Worm (Caenorhabditis elegans): ENCODE results near the gene F22E5.17.

The F22E5.17 gene

DNA sequence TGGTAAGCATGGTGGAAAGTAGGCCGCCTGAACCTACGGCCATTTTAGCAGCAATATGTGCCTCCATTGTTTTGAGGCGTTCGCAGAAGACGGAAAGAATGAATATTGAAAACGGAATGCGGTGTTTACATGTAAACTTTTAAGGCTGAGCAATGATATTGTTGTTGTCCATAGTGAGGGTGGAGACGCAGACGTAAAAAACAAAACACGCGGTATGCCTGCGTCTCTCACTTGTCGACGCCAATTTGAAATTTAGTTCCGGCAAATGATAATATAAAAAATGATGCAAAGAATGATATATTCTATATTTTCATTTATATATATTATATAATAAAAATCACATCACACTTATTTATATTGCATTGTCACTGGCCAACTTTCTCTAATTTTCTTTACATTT is 30.0 kb downstream of the F22E5.17 start, which contains the start of gene Y47G7B.2:
Gene Y47G7B.2, minus strand, starts transcription at position 143 of the 400 bp plus-strand sequence.
- TF ChIP-seq tab-1 (GFP tag; IDR thresholded peaks at IDR 0.05): no peak
- no peak for TF ChIP-seq flt-1 (GFP tag; IDR thresholded peaks at IDR 0.05)
- no peak for TF ChIP-seq cog-1 (tag; optimal IDR thresholded peaks at IDR 0.05)
- TF ChIP-seq med-1 (GFP tag; optimal IDR thresholded peaks at IDR 0.05; ENCODE audit: insufficient read depth): no peak
- TF ChIP-seq ztf-23 (GFP tag; IDR thresholded peaks at IDR 0.05): no peak
- no peak for TF ChIP-seq T22C8.4 (GFP tag; IDR thresholded peaks at IDR 0.05)
- TF ChIP-seq ztf-29 (GFP tag; IDR thresholded peaks at IDR 0.05): no peak
- no peak for TF ChIP-seq klf-2 (GFP tag; conservative IDR thresholded peaks at IDR 0.05)
- TF ChIP-seq ref-1 (GFP tag; conservative IDR thresholded peaks at IDR 0.05): no peak

DNA sequence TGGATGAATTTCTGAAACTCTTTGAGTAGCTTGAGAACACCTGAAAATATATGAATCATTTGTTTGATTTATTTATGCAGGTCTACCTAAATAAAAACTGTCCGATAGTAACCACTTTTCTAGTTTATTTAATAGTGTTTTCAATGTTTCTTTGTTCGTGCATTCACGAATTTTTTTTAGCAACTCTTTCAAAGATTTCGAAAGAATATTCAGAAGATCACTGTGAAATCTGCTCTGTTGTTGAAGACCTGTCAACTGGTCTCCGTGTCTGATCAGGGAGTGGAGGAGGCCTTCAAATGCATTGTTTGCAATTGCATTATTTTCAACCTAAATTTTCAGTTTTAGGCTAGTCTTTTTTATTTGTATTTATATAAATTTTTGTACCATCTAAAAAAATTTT is 32.1 kb downstream of the F22E5.17 start, which contains the start of gene T05A8.1:
Gene T05A8.1, minus strand, starts transcription at position 101 of the 400 bp plus-strand sequence.
- TF ChIP-seq ref-1 (GFP tag; conservative IDR thresholded peaks at IDR 0.05): no peak
- no peak for TF ChIP-seq T22C8.4 (GFP tag; IDR thresholded peaks at IDR 0.05)

ce11 chrII:2710919-2711318 is 33.1 kb downstream of the F22E5.17 start, which contains the start of gene T05A8.2:
TSS of gene T05A8.2 (minus strand) at chrII:2711019.
- TF ChIP-seq med-1 (GFP tag; optimal IDR thresholded peaks at IDR 0.05; ENCODE audit: insufficient read depth): no peak
- no peak for TF ChIP-seq cog-1 (tag; optimal IDR thresholded peaks at IDR 0.05)
- no peak for TF ChIP-seq tab-1 (GFP tag; IDR thresholded peaks at IDR 0.05)
- no peak for TF ChIP-seq ztf-29 (GFP tag; IDR thresholded peaks at IDR 0.05)
- TF ChIP-seq klf-2 (GFP tag; conservative IDR thresholded peaks at IDR 0.05): no peak
- TF ChIP-seq flt-1 (GFP tag; IDR thresholded peaks at IDR 0.05): no peak
- no peak for TF ChIP-seq T22C8.4 (GFP tag; IDR thresholded peaks at IDR 0.05)
- TF ChIP-seq ztf-23 (GFP tag; IDR thresholded peaks at IDR 0.05): no peak
- no peak for TF ChIP-seq ref-1 (GFP tag; conservative IDR thresholded peaks at IDR 0.05)

DNA sequence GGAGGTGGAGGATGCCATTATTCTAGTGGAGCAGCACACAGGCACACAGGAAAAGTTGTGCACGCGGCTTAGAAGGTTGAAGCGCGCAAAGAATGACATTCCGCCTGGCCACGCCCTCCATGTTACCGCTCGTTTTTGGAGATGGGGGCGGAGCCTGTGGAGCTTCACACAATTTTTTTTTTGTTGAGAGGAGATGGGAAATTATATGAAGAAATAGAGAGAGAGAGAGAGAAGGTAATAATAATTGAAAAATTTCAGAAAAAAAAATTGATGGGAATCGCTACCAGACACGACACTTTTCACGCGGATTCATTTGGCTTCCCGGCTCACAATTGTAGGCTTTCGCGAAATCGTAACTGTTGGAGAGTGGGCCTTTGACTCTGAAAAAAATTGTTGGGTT is 39.5 kb downstream of the F22E5.17 start, which contains the start of gene T05A8.3:
Gene T05A8.3, minus strand, starts transcription at position 101 of the 400 bp plus-strand sequence.
- TF ChIP-seq T22C8.4 (GFP tag; IDR thresholded peaks at IDR 0.05) (no peak), flt-1 (GFP tag; IDR thresholded peaks at IDR 0.05) (no peak), ztf-23 (GFP tag; IDR thresholded peaks at IDR 0.05) (no peak), ztf-29 (GFP tag; IDR thresholded peaks at IDR 0.05) (no peak), klf-2 (GFP tag; conservative IDR thresholded peaks at IDR 0.05) (no peak), ref-1 (GFP tag; conservative IDR thresholded peaks at IDR 0.05) (no peak), cog-1 (tag; optimal IDR thresholded peaks at IDR 0.05) (no peak), tab-1 (GFP tag; IDR thresholded peaks at IDR 0.05) (no peak)

DNA sequence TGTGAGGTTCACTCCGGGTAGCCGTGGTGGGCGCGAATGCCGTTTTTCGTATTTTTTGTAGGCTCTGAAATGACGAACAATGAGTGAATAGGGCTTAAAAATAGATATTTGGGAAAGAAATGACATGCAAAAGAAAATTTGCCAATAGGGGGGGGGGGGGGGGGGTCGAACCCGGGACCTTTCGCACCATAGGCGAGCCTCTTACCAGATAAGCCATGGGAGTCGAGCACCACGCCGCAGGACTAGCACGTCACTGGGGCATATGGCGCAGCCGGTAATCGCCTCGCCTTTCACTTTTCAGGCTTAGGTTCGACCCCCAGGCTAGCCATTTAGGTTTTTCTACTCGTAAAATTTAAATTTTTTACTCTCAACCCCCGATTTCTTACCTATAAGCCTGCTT is 41.4 kb downstream of the F22E5.17 start:
- no peak for TF ChIP-seq ztf-29 (GFP tag; IDR thresholded peaks at IDR 0.05)
- no peak for TF ChIP-seq ztf-23 (GFP tag; IDR thresholded peaks at IDR 0.05)
- TF ChIP-seq ref-1 (GFP tag; conservative IDR thresholded peaks at IDR 0.05): no peak
- no peak for TF ChIP-seq med-1 (GFP tag; optimal IDR thresholded peaks at IDR 0.05; ENCODE audit: insufficient read depth)
- TF ChIP-seq flt-1 (GFP tag; IDR thresholded peaks at IDR 0.05): no peak
- TF ChIP-seq T22C8.4 (GFP tag; IDR thresholded peaks at IDR 0.05): no peak
- no peak for TF ChIP-seq cog-1 (tag; optimal IDR thresholded peaks at IDR 0.05)

- TF ChIP-seq flt-1 (GFP tag; IDR thresholded peaks at IDR 0.05): no peak
- no peak for TF ChIP-seq med-1 (GFP tag; optimal IDR thresholded peaks at IDR 0.05; ENCODE audit: insufficient read depth)
- no peak for TF ChIP-seq ref-1 (GFP tag; conservative IDR thresholded peaks at IDR 0.05)
- no peak for TF ChIP-seq ztf-29 (GFP tag; IDR thresholded peaks at IDR 0.05)
- no peak for TF ChIP-seq klf-2 (GFP tag; conservative IDR thresholded peaks at IDR 0.05)
- no peak for TF ChIP-seq cog-1 (tag; optimal IDR thresholded peaks at IDR 0.05)
- TF ChIP-seq T22C8.4 (GFP tag; IDR thresholded peaks at IDR 0.05): no peak
- TF ChIP-seq tab-1 (GFP tag; IDR thresholded peaks at IDR 0.05): no peak
- no peak for TF ChIP-seq ztf-23 (GFP tag; IDR thresholded peaks at IDR 0.05)
These were observed 44.2 kb downstream of the F22E5.17 start for ce11 chrII:2721992-2722391.

ce11 chrII:2725561-2725960 is 47.7 kb downstream of the F22E5.17 start, which contains the start of the genes T05A8.11 and nep-2:
TSS of gene T05A8.11 (minus strand) at chrII:2725661.
TSS of gene nep-2 (minus strand) at chrII:2725752.
- TF ChIP-seq ref-1 (GFP tag; conservative IDR thresholded peaks at IDR 0.05) (no peak), cog-1 (tag; optimal IDR thresholded peaks at IDR 0.05) (no peak), ztf-29 (GFP tag; IDR thresholded peaks at IDR 0.05) (no peak), tab-1 (GFP tag; IDR thresholded peaks at IDR 0.05) (no peak), flt-1 (GFP tag; IDR thresholded peaks at IDR 0.05) (no peak), klf-2 (GFP tag; conservative IDR thresholded peaks at IDR 0.05) (no peak), ztf-23 (GFP tag; IDR thresholded peaks at IDR 0.05) (no peak), T22C8.4 (GFP tag; IDR thresholded peaks at IDR 0.05) (no peak), med-1 (GFP tag; optimal IDR thresholded peaks at IDR 0.05; ENCODE audit: insufficient read depth) (no peak)

DNA sequence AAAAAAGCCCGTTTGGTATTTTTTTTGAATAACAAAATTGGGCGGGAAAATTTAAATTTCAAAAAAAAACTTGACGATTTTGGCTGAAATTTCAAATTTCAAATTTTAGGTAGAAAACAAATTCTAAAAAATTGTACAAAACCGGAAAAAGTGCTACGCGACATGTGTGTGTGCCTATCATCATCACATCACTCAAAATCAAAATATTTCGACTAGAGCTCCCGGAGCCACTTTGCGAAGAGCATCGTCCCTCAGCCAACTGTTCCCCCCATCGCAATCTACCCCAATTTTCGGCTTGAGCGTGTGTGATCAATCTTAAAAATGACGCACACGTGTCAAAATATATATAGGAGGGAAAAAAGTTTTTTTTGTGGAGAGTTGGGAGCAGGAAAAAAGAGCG is 48.9 kb downstream of the F22E5.17 start:
- TF ChIP-seq flt-1 (GFP tag; IDR thresholded peaks at IDR 0.05) (no peak), ref-1 (GFP tag; conservative IDR thresholded peaks at IDR 0.05) (no peak), klf-2 (GFP tag; conservative IDR thresholded peaks at IDR 0.05) (no peak), ztf-23 (GFP tag; IDR thresholded peaks at IDR 0.05) (no peak), cog-1 (tag; optimal IDR thresholded peaks at IDR 0.05) (no peak), ztf-29 (GFP tag; IDR thresholded peaks at IDR 0.05) (no peak), T22C8.4 (GFP tag; IDR thresholded peaks at IDR 0.05) (no peak), med-1 (GFP tag; optimal IDR thresholded peaks at IDR 0.05; ENCODE audit: insufficient read depth) (no peak), tab-1 (GFP tag; IDR thresholded peaks at IDR 0.05) (no peak)
